Worm (Caenorhabditis elegans): ENCODE measurements around the gene srw-66.

ce11 chrII:1320412-1320811 lies 48.7 kb upstream of the srw-66 start:
- peak; percentile 60 for TF ChIP-seq elt-2 (tag; optimal IDR thresholded peaks at IDR 0.05)
- TF ChIP-seq ahr-1 (tag; optimal IDR thresholded peaks at IDR 0.05) = no peak
- peak; percentile 61 for TF ChIP-seq ama-1 (optimal IDR thresholded peaks at IDR 0.05)
- TF ChIP-seq che-1 (tag; optimal IDR thresholded peaks at IDR 0.05) = peak; percentile 70
- 0 out of 2 replicates have a peak, but pooled peaks have one; percentile 35 for TF ChIP-seq ceh-45 (GFP tag; IDR thresholded peaks at IDR 0.05)
- TF ChIP-seq pha-4 (tag; optimal IDR thresholded peaks at IDR 0.05) = no peak
- TF ChIP-seq nhr-11 (tag; optimal IDR thresholded peaks at IDR 0.05) = no peak
- TF ChIP-seq ceh-18 (tag; optimal IDR thresholded peaks at IDR 0.05) = peak; percentile 91
- no peak for TF ChIP-seq pqm-1 (tag; optimal IDR thresholded peaks at IDR 0.05)
